Fruit fly (Drosophila melanogaster): Measurements from ENCODE around the gene CG1288.

Gene CG1288

dm6 chr3R:7162356-7163289 is 45.6 kb downstream of the CG1288 start, which contains the start of gene sas (continued):
- TF ChIP-seq ham (GFP tag; IDR thresholded peaks at IDR 0.05) (no peak), Xrp1 (GFP tag; IDR thresholded peaks at IDR 0.05) (no peak), kay (GFP tag; optimal IDR thresholded peaks at IDR 0.05) (no peak), pan (optimal IDR thresholded peaks at IDR 0.05) (no peak), pan (GFP tag; optimal IDR thresholded peaks at IDR 0.05 in 1 of 2, IDR thresholded peaks at IDR 0.05 in 1 of 2) (peak in 1 of 2 experiments; percentile 32), Mrtf (GFP tag; IDR thresholded peaks at IDR 0.05) (no peak), Asciz (GFP tag; optimal IDR thresholded peaks at IDR 0.05) (no peak), Oaz (GFP tag; IDR thresholded peaks at IDR 0.05) (no peak), stwl (tag; optimal IDR thresholded peaks at IDR 0.05) (no peak), CG10462 (GFP tag; optimal IDR thresholded peaks at IDR 0.05) (no peak), CG17912 (GFP tag; optimal IDR thresholded peaks at IDR 0.05) (no peak), ci (GFP tag; IDR thresholded peaks at IDR 0.05) (peak; percentile 45; the same call in 1 of the 3 replicates), CG3065 (GFP tag; optimal IDR thresholded peaks at IDR 0.05) (no peak), CG34422 (GFP tag; IDR thresholded peaks at IDR 0.05) (peak; percentile 38; the same call in 1 of the 3 replicates), D19B (GFP tag; optimal IDR thresholded peaks at IDR 0.05) (no peak), Stat92E (GFP tag; optimal IDR thresholded peaks at IDR 0.05) (peak in 1 of 3 experiments; percentile 11), zen (tag; optimal IDR thresholded peaks at IDR 0.05) (peak; percentile 36), oc (tag; optimal IDR thresholded peaks at IDR 0.05) (peak; percentile 55), CG12071 (GFP tag; optimal IDR thresholded peaks at IDR 0.05) (no peak), ab (GFP tag; optimal IDR thresholded peaks at IDR 0.05) (no peak), CG8924 (tag; optimal IDR thresholded peaks at IDR 0.05) (peak; percentile 18), CG13775 (GFP tag; optimal IDR thresholded peaks at IDR 0.05) (no peak), p53 (GFP tag; optimal IDR thresholded peaks at IDR 0.05) (no peak), dm (GFP tag; optimal IDR thresholded peaks at IDR 0.05) (no peak), org-1 (GFP tag; optimal IDR thresholded peaks at IDR 0.05) (no peak), amos (GFP tag; IDR thresholded peaks at IDR 0.05; ENCODE audit: partially characterized antibody) (peak; percentile 28; the same call in 1 of the 2 replicates), Vsx1 (GFP tag; optimal IDR thresholded peaks at IDR 0.05) (no peak), phol (tag; optimal IDR thresholded peaks at IDR 0.05) (no peak), CG7786 (GFP tag; optimal IDR thresholded peaks at IDR 0.05) (no peak), D (optimal IDR thresholded peaks at IDR 0.05) (peak; percentile 17), D (GFP tag; optimal IDR thresholded peaks at IDR 0.05) (no peak), Hr78 (GFP tag; optimal IDR thresholded peaks at IDR 0.05) (no peak), CG14965 (GFP tag; optimal IDR thresholded peaks at IDR 0.05; ENCODE audit: borderline replicate concordance) (no peak), CG30431 (GFP tag; optimal IDR thresholded peaks at IDR 0.05) (no peak), lab (GFP tag; optimal IDR thresholded peaks at IDR 0.05) (no peak), CG13296 (GFP tag; optimal IDR thresholded peaks at IDR 0.05) (peak; percentile 10), Dll (GFP tag; IDR thresholded peaks at IDR 0.05; ENCODE audit: partially characterized antibody) (peak; percentile 24; the same call in 1 of the 4 replicates), CG8765 (GFP tag; IDR thresholded peaks at IDR 0.05) (no peak), kah (GFP tag; optimal IDR thresholded peaks at IDR 0.05) (no peak), stc (GFP tag; IDR thresholded peaks at IDR 0.05) (peak; percentile 13; the same call in 1 of the 2 replicates), vvl (GFP tag; IDR thresholded peaks at IDR 0.05) (peak; percentile 80), dpn (GFP tag; optimal IDR thresholded peaks at IDR 0.05) (no peak), Hmx (GFP tag; optimal IDR thresholded peaks at IDR 0.05) (no peak), pros (GFP tag; optimal IDR thresholded peaks at IDR 0.05) (peak; percentile 60), Pdp1 (GFP tag; optimal IDR thresholded peaks at IDR 0.05) (peak in 1 of 2 experiments; percentile 75), corto (GFP tag; optimal IDR thresholded peaks at IDR 0.05) (no peak), hkb (optimal IDR thresholded peaks at IDR 0.05) (no peak), hkb (GFP tag; IDR thresholded peaks at IDR 0.05) (0 out of 2 replicates have a peak, but pooled peaks have one; percentile 40)

Measured in whole organism, embryonic.